Worm (Caenorhabditis elegans): Measurements from ENCODE around the gene C01G5.5.

DNA sequence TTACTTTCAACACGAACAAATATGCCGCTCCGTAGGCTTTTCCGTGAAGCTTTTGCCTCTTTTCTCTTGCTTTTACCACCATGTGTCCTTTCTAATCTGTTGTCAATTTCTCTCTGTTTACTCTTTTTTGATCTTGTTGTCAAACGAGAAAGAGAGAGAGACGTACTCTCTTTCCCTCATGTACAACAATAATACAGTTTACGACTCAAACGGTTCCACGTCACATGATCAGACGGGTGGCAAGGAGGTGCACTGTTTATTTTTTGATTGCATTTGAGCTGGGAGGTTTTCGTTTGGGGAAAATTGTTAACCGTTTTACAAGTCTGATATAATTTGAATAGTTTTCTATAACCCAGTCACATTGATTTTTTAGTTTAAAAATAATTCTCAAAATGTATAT lies 23.6 kb upstream of the C01G5.5 start:
- no peak for TF ChIP-seq sptf-2 (GFP tag; optimal IDR thresholded peaks at IDR 0.05)
- no peak for TF ChIP-seq ceh-27 (GFP tag; optimal IDR thresholded peaks at IDR 0.05)
- TF ChIP-seq ztf-22 (GFP tag; optimal IDR thresholded peaks at IDR 0.05) = no peak

All from whole organism, young adult.